Worm (Caenorhabditis elegans) whole organism, early embryonic: ENCODE measurements around the gene erfa-3.

Source experiments
- B0310.2 ChIP-seq: sonication (generic microtip); optimal IDR thresholded peaks from 2 replicates; lab custom pipeline; 2016; ENCODE audit warnings: mild to moderate bottlenecking, missing genetic modification characterization, missing compliant biosample characterization
- F13C5.2 ChIP-seq: sonication (generic microtip); optimal IDR thresholded peaks from 2 replicates; lab custom pipeline; 2017; ENCODE audit warnings: mild to moderate bottlenecking, missing genetic modification characterization, inconsistent platforms, missing compliant biosample characterization
- aly-1 ChIP-seq: sonication (generic microtip); optimal IDR thresholded peaks from 2 replicates; lab custom pipeline; 2016; ENCODE audit warnings: missing genetic modification characterization, missing compliant biosample characterization
- ama-1 ChIP-seq: fragments of 150-350 bp; optimal IDR thresholded peaks from 2 replicates; lab custom pipeline; 2014
- ceh-13 ChIP-seq: fragments of 200-800 bp; sonication (Bioruptor generic); optimal IDR thresholded peaks from 2 replicates; lab custom pipeline; 2018; ENCODE audit warnings: mild to moderate bottlenecking, missing genetic modification characterization, missing compliant biosample characterization
- ceh-36 ChIP-seq: sonication (generic microtip); optimal IDR thresholded peaks from 2 replicates; lab custom pipeline; 2016; ENCODE audit warnings: missing genetic modification characterization, inconsistent platforms, missing compliant biosample characterization
- ets-7 ChIP-seq: sonication (generic microtip); optimal IDR thresholded peaks from 2 replicates; lab custom pipeline; 2016; ENCODE audit warnings: missing genotype, missing genetic modification characterization, missing compliant biosample characterization
- flt-1 ChIP-seq: fragments of 200-800 bp; sonication (Bioruptor generic); IDR thresholded peaks from 2 replicates; pipeline ENCODE4 v1.3.6; 2022; ENCODE audit warnings: missing genetic modification characterization, missing compliant biosample characterization
- hmbx-1 ChIP-seq: sonication (generic microtip); optimal IDR thresholded peaks from 2 replicates; lab custom pipeline; 2016; ENCODE audit warnings: mild to moderate bottlenecking, missing genetic modification characterization, missing compliant biosample characterization
- hmg-4 ChIP-seq: fragments of 200-800 bp; sonication (Bioruptor generic); optimal IDR thresholded peaks from 2 replicates; lab custom pipeline; 2018; ENCODE audit warnings: mild to moderate bottlenecking, missing genetic modification characterization, missing compliant biosample characterization
- hnd-1 ChIP-seq: sonication (generic microtip); optimal IDR thresholded peaks from 2 replicates; lab custom pipeline; 2016; ENCODE audit warnings: missing genetic modification characterization, missing compliant biosample characterization
- pes-1 ChIP-seq: fragments of 200-800 bp; sonication (Bioruptor generic); IDR thresholded peaks from 2 replicates; pipeline ENCODE4 v1.3.6; 2022; ENCODE audit warnings: missing genetic modification reagents, missing genetic modification characterization, missing compliant biosample characterization
- scrt-1 ChIP-seq: fragments of 200-800 bp; sonication (Bioruptor generic); IDR thresholded peaks from 2 replicates; pipeline ENCODE4 v1.3.6; 2022; ENCODE audit warnings: missing genetic modification characterization, missing compliant biosample characterization
- sea-1 ChIP-seq: fragments of 200-800 bp; sonication (Bioruptor generic); conservative IDR thresholded peaks from 2 replicates; pipeline ENCODE4 v1.3.6; 2022; ENCODE audit warnings: missing genetic modification characterization, missing compliant biosample characterization
- tbx-11 ChIP-seq: fragments of 200-800 bp; sonication (Bioruptor generic); IDR thresholded peaks from 2 replicates; pipeline ENCODE4 v1.3.6; 2022; ENCODE audit warnings: missing genetic modification characterization, missing compliant biosample characterization
- tbx-37 ChIP-seq: fragments of 200-800 bp; sonication (Bioruptor generic); conservative IDR thresholded peaks from 2 replicates; pipeline ENCODE4 v1.3.6; 2022; ENCODE audit warnings: missing genetic modification reagents, missing genetic modification characterization, missing compliant biosample characterization
- tra-4 ChIP-seq: sonication (generic microtip); optimal IDR thresholded peaks from 2 replicates; lab custom pipeline; 2017; ENCODE audit warnings: missing genetic modification characterization, missing compliant biosample characterization

The erfa-3 gene

ce11 chrV:11093163-11094091, 19.5 kb downstream of the erfa-3 start, which contains the start of gene lact-8:
Gene lact-8 (minus strand): TSS chrV:11093607.
- TF ChIP-seq hnd-1 (tag; lab: Kevin White, UChicago) (no peak), ceh-13 (GFP tag; lab: Kevin White, UChicago) (no peak), tbx-11 (no peak), sea-1 (GFP tag; lab: Robert Waterston, UW) (no peak), ceh-36 (no peak), tbx-37 (GFP tag; lab: Robert Waterston, UW) (no peak), scrt-1 (no peak), pes-1 (GFP tag; lab: Robert Waterston, UW) (no peak), ets-7 (no peak), hmbx-1 (no peak), aly-1 (tag; lab: Kevin White, UChicago) (no peak), tra-4 (tag; lab: Kevin White, UChicago) (no peak), ama-1 (lab: Kevin White, UChicago) (no peak), flt-1 (GFP tag; lab: Robert Waterston, UW) (no peak), F13C5.2 (no peak)

- TF ChIP-seq F13C5.2, result no peak
- no peak for TF ChIP-seq aly-1 (tag; lab: Kevin White, UChicago)
- TF ChIP-seq hmg-4 (GFP tag; lab: Kevin White, UChicago), result no peak
- no peak for TF ChIP-seq scrt-1
- TF ChIP-seq hmbx-1, result no peak
- no peak for TF ChIP-seq ceh-36
- no peak for TF ChIP-seq tbx-37 (GFP tag; lab: Robert Waterston, UW)
- TF ChIP-seq pes-1 (GFP tag; lab: Robert Waterston, UW), result no peak
- no peak for TF ChIP-seq hnd-1 (tag; lab: Kevin White, UChicago)
These were observed 25.3 kb downstream of the erfa-3 start, which contains the start of gene Y42A5A.1 for ce11 chrV:11087519-11087998. Gene Y42A5A.1 (plus strand): TSS chrV:11087948.

ce11 chrV:11087119-11087518, 25.8 kb downstream of the erfa-3 start:
- no peak for TF ChIP-seq tbx-11
- TF ChIP-seq F13C5.2, result no peak
- TF ChIP-seq tbx-37 (GFP tag; lab: Robert Waterston, UW), result no peak
- TF ChIP-seq B0310.2 (tag; lab: Kevin White, UChicago), result no peak
- no peak for TF ChIP-seq aly-1 (tag; lab: Kevin White, UChicago)
- TF ChIP-seq tra-4 (tag; lab: Kevin White, UChicago), result no peak
- no peak for TF ChIP-seq flt-1 (GFP tag; lab: Robert Waterston, UW)
- TF ChIP-seq ceh-13 (GFP tag; lab: Kevin White, UChicago), result no peak
- TF ChIP-seq pes-1 (GFP tag; lab: Robert Waterston, UW), result no peak
- TF ChIP-seq hnd-1 (tag; lab: Kevin White, UChicago), result no peak
- TF ChIP-seq scrt-1, result no peak
- TF ChIP-seq sea-1 (GFP tag; lab: Robert Waterston, UW), result no peak
- no peak for TF ChIP-seq hmg-4 (GFP tag; lab: Kevin White, UChicago)
- TF ChIP-seq ama-1 (lab: Kevin White, UChicago), result no peak
- no peak for TF ChIP-seq hmbx-1
- TF ChIP-seq ets-7, result no peak

DNA sequence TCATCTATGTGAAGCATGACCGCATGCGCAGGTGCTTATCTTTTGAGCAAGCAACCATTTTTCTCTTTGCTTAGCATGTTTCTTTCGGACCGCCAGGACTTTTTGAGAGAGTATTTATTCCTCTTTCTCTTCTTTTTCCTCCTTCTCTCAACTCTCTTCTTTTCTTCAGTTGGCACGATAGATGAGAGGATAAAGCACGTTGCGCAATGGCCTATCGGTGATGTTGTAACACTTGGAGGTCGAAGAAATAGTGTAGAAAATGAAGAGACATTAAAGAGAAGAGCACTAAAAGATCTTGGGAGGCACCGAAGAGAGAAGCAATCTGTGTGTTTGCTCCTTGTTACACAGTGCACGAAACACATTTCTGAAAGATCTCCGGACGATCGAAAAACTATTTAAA, 29.2 kb downstream of the erfa-3 start:
- TF ChIP-seq F13C5.2 (peak; percentile 35), hnd-1 (tag; lab: Kevin White, UChicago) (no peak), hmg-4 (GFP tag; lab: Kevin White, UChicago) (peak; percentile 22)

- TF ChIP-seq ceh-36, result no peak
- TF ChIP-seq hnd-1 (tag; lab: Kevin White, UChicago), result no peak
- no peak for TF ChIP-seq scrt-1
- TF ChIP-seq sea-1 (GFP tag; lab: Robert Waterston, UW), result no peak
- TF ChIP-seq tbx-37 (GFP tag; lab: Robert Waterston, UW), result no peak
- TF ChIP-seq ama-1 (lab: Kevin White, UChicago), result no peak
- no peak for TF ChIP-seq tra-4 (tag; lab: Kevin White, UChicago)
- no peak for TF ChIP-seq ceh-13 (GFP tag; lab: Kevin White, UChicago)
- TF ChIP-seq B0310.2 (tag; lab: Kevin White, UChicago), result no peak
- no peak for TF ChIP-seq pes-1 (GFP tag; lab: Robert Waterston, UW)
- no peak for TF ChIP-seq hmg-4 (GFP tag; lab: Kevin White, UChicago)
- no peak for TF ChIP-seq aly-1 (tag; lab: Kevin White, UChicago)
- TF ChIP-seq flt-1 (GFP tag; lab: Robert Waterston, UW), result no peak
These were observed 29.9 kb downstream of the erfa-3 start for ce11 chrV:11082964-11083363.

ce11 chrV:11082475-11082874, 30.4 kb downstream of the erfa-3 start:
- TF ChIP-seq hmg-4 (GFP tag; lab: Kevin White, UChicago) (no peak), aly-1 (tag; lab: Kevin White, UChicago) (no peak), flt-1 (GFP tag; lab: Robert Waterston, UW) (no peak), hmbx-1 (no peak), F13C5.2 (no peak), tbx-11 (no peak), pes-1 (GFP tag; lab: Robert Waterston, UW) (no peak), tbx-37 (GFP tag; lab: Robert Waterston, UW) (no peak), B0310.2 (tag; lab: Kevin White, UChicago) (no peak), tra-4 (tag; lab: Kevin White, UChicago) (no peak)
